Fruit fly (Drosophila melanogaster) whole organism, pupa: ENCODE results near the gene Girdin.

Source experiments
- CG10348 ChIP-seq: fragments of 200-800 bp; sonication (Bioruptor generic); IDR thresholded peaks from 2 replicates; pipeline ENCODE4 v1.3.6; 2022; ENCODE audit warnings: missing biosample characterization, missing genetic modification characterization
- CG12605 ChIP-seq: fragments of 200-800 bp; sonication (Bioruptor generic); IDR thresholded peaks from 2 replicates; pipeline ENCODE4 v1.3.6; 2022; ENCODE audit warnings: missing biosample characterization, missing genetic modification characterization
- CG13204 ChIP-seq: fragments of 200-800 bp; sonication (Bioruptor generic); optimal IDR thresholded peaks from 2 replicates; lab custom pipeline; 2018; ENCODE audit warnings: missing biosample characterization, mild to moderate bottlenecking, missing genetic modification characterization, moderate library complexity
- CG14655 ChIP-seq: fragments of 200-800 bp; sonication (Bioruptor generic); optimal IDR thresholded peaks from 3 replicates; lab custom pipeline; 2017; ENCODE audit warnings: mild to moderate bottlenecking, missing biosample characterization, missing genetic modification reagents, missing genetic modification characterization
- CG15710 ChIP-seq: fragments of 200-800 bp; sonication (Bioruptor generic); optimal IDR thresholded peaks from 2 replicates; lab custom pipeline; 2018; ENCODE audit warnings: missing biosample characterization, mild to moderate bottlenecking, missing genetic modification characterization, moderate library complexity
- CG17806 ChIP-seq: fragments of 200-800 bp; sonication (Bioruptor generic); optimal IDR thresholded peaks from 2 replicates; lab custom pipeline; 2018; ENCODE audit warnings: missing biosample characterization, mild to moderate bottlenecking, missing genetic modification characterization, moderate library complexity
- CG32121 ChIP-seq: fragments of 200-800 bp; sonication (Bioruptor generic); IDR thresholded peaks from 2 replicates; pipeline ENCODE4 v1.3.6; 2022; ENCODE audit warnings: missing biosample characterization, missing genetic modification characterization
- CG34367 ChIP-seq: fragments of 200-800 bp; sonication (Bioruptor generic); optimal IDR thresholded peaks from 2 replicates; lab custom pipeline; 2018; ENCODE audit warnings: missing biosample characterization, mild to moderate bottlenecking, missing genetic modification characterization
- CG4496 ChIP-seq: fragments of 200-800 bp; sonication (Bioruptor generic); IDR thresholded peaks from 3 replicates; pipeline ENCODE4 v1.3.6; 2022; ENCODE audit warnings: missing biosample characterization, missing genetic modification characterization
- CG8159 ChIP-seq: fragments of 200-800 bp; sonication (Bioruptor generic); optimal IDR thresholded peaks from 3 replicates; lab custom pipeline; 2018; ENCODE audit warnings: missing biosample characterization, mild to moderate bottlenecking, missing genetic modification characterization, moderate library complexity
- CG8301 ChIP-seq: fragments of 200-800 bp; sonication (Bioruptor generic); optimal IDR thresholded peaks from 2 replicates; lab custom pipeline; 2018; ENCODE audit warnings: missing biosample characterization, mild to moderate bottlenecking, missing genetic modification characterization
- CG9948 ChIP-seq: fragments of 200-800 bp; sonication (Bioruptor generic); optimal IDR thresholded peaks from 2 replicates; lab custom pipeline; 2018; ENCODE audit warnings: missing biosample characterization, mild to moderate bottlenecking, missing genetic modification characterization, moderate library complexity
- D1 ChIP-seq: fragments of 200-800 bp; sonication (Bioruptor generic); optimal IDR thresholded peaks from 2 replicates; lab custom pipeline; 2018; ENCODE audit warnings: missing biosample characterization, mild to moderate bottlenecking, missing genetic modification characterization, moderate library complexity
- EcR ChIP-seq: fragments of 200-800 bp; sonication (Bioruptor generic); optimal IDR thresholded peaks from 3 replicates; lab custom pipeline; 2019; ENCODE audit warnings: missing biosample characterization, missing genetic modification characterization, mild to moderate bottlenecking, moderate library complexity, missing genetic modification reagents
- Ets98B ChIP-seq: fragments of 200-800 bp; sonication (Bioruptor generic); IDR thresholded peaks from 2 replicates; pipeline ENCODE4 v1.3.6; 2022; ENCODE audit warnings: missing biosample characterization, missing genetic modification characterization
- Pif1A ChIP-seq: fragments of 200-800 bp; sonication (Bioruptor generic); optimal IDR thresholded peaks from 3 replicates; lab custom pipeline; 2016; ENCODE audit warnings: missing biosample characterization, missing genetic modification characterization
- Pif1B ChIP-seq: fragments of 200-800 bp; sonication (Bioruptor generic); optimal IDR thresholded peaks from 3 replicates; lab custom pipeline; 2016; ENCODE audit warnings: missing biosample characterization, missing genetic modification characterization
- Snoo ChIP-seq: fragments of 200-800 bp; sonication (Bioruptor generic); optimal IDR thresholded peaks from 3 replicates; lab custom pipeline; 2017; ENCODE audit warnings: missing biosample characterization, mild to moderate bottlenecking, missing genetic modification characterization, inconsistent platforms
- fd96Ca ChIP-seq: fragments of 200-800 bp; sonication (Bioruptor generic); IDR thresholded peaks from 3 replicates; pipeline ENCODE4 v1.3.6; 2022; ENCODE audit warnings: missing biosample characterization, missing genetic modification characterization
- gl ChIP-seq: fragments of 200-800 bp; sonication (Bioruptor generic); optimal IDR thresholded peaks from 2 replicates; lab custom pipeline; 2018; ENCODE audit warnings: missing biosample characterization, mild to moderate bottlenecking, missing genetic modification characterization
- rn ChIP-seq: fragments of 200-800 bp; sonication (Bioruptor generic); IDR thresholded peaks from 2 replicates; pipeline ENCODE4 v1.3.6; 2022; ENCODE audit warnings: missing biosample characterization, missing genetic modification characterization

Girdin gene

dm6 chr3L:3225769-3226457, 47.2 kb downstream of the Girdin start:
- TF ChIP-seq CG14655 (GFP tag; lab: Kevin White, UChicago), result peak; percentile 52
- TF ChIP-seq Snoo (tag; lab: Kevin White, UChicago), result no peak
- TF ChIP-seq CG13204 (GFP tag; lab: Kevin White, UChicago), result peak; percentile 63
- TF ChIP-seq gl (tag; lab: Kevin White, UChicago), result peak; percentile 62
- peak; percentile 76; the same call in 2 of the 3 replicates for TF ChIP-seq fd96Ca (GFP tag; lab: Robert Waterston, UW)
- no peak for TF ChIP-seq CG8159
- TF ChIP-seq CG8301 (tag; lab: Kevin White, UChicago), result peak; percentile 16
- TF ChIP-seq Pif1A (GFP tag; lab: Kevin White, UChicago), result no peak
- no peak for TF ChIP-seq Pif1B (GFP tag; lab: Kevin White, UChicago)
- TF ChIP-seq CG15710, result peak; percentile 42
- 0 out of 2 replicates have a peak, but pooled peaks have one; percentile 8 for TF ChIP-seq rn (GFP tag; lab: Robert Waterston, UW)
- TF ChIP-seq CG9948 (tag; lab: Kevin White, UChicago), result no peak
- TF ChIP-seq CG4496 (GFP tag; lab: Robert Waterston, UW), result peak; percentile 58
- TF ChIP-seq CG10348 (GFP tag; lab: Robert Waterston, UW), result no peak
- TF ChIP-seq CG32121 (GFP tag; lab: Robert Waterston, UW), result peak; percentile 50; the same call in 1 of the 2 replicates
- no peak for TF ChIP-seq D1
- peak; percentile 65 for TF ChIP-seq Ets98B (GFP tag; lab: Robert Waterston, UW)
- peak; percentile 19 for TF ChIP-seq CG34367
- TF ChIP-seq CG12605 (GFP tag; lab: Robert Waterston, UW), result peak; percentile 59
- peak; percentile 22 for TF ChIP-seq CG17806 (tag; lab: Kevin White, UChicago)
- TF ChIP-seq EcR (GFP tag; lab: Kevin White, UChicago), result peak; percentile 53

- TF ChIP-seq D1, result no peak
- no peak for TF ChIP-seq Pif1B (GFP tag; lab: Kevin White, UChicago)
- no peak for TF ChIP-seq CG8159
- peak; percentile 4; the same call in 1 of the 2 replicates for TF ChIP-seq Ets98B (GFP tag; lab: Robert Waterston, UW)
- no peak for TF ChIP-seq CG15710
- 0 out of 2 replicates have a peak, but pooled peaks have one; percentile 0 for TF ChIP-seq CG32121 (GFP tag; lab: Robert Waterston, UW)
- TF ChIP-seq CG4496 (GFP tag; lab: Robert Waterston, UW), result no peak
- TF ChIP-seq Pif1A (GFP tag; lab: Kevin White, UChicago), result no peak
Observed at dm6 chr3L:3226458-3226783, 47.7 kb downstream of the Girdin start.
